Fruit fly (Drosophila melanogaster) whole organism: ENCODE results near the gene Eaat2.

Experiments used
- CG8478 ChIP-seq: fragments of >200 bp; optimal IDR thresholded peaks from 2 replicates; lab custom pipeline; 2018; ENCODE audit warnings: inconsistent platforms
- EcR ChIP-seq, 2 experiments: fragments of >200 bp; optimal IDR thresholded peaks; 2 replicates each; lab custom pipeline; 2017; ENCODE audit warnings: missing biosample characterization in 2 of 2, missing genetic modification characterization in 2 of 2, missing genetic modification reagents in 2 of 2
- pan ChIP-seq: fragments of >200 bp; optimal IDR thresholded peaks from 2 replicates; lab custom pipeline; 2017
- psq ChIP-seq: fragments of >200 bp; optimal IDR thresholded peaks from 2 replicates; lab custom pipeline; 2017
- usp ChIP-seq: fragments of >200 bp; optimal IDR thresholded peaks from 2 replicates; lab custom pipeline; 2017; ENCODE audit warnings: missing biosample characterization, missing genetic modification characterization, mixed read lengths

DNA sequence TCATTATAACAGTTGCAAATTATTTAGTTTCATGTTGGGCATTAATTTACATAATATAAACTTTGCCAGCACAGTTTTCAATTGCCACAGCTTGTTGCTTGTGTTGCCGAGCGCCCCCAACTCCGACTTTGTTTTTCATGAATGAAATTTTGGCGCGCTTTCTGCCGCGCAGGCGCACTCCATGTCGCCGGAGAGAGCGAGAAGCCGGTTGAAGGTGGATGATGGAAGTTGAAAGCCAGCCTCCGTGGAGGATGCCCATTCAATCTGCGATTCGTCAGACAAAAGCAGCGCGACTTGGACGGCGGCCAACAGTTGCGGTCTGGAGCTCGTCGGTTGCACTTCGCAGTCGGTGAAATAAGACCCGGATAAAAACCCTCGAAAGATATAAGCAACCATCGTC is 6.1 kb upstream of the Eaat2 start:
- no peak for TF ChIP-seq EcR (GFP tag; optimal IDR thresholded peaks at IDR 0.05; lab: Kevin White, UChicago)
- TF ChIP-seq CG8478 (lab: Kevin White, UChicago), result no peak
- no peak for TF ChIP-seq usp (GFP tag; lab: Kevin White, UChicago)
- no peak for TF ChIP-seq pan (lab: Kevin White, UChicago)
- no peak for TF ChIP-seq psq (lab: Kevin White, UChicago)
